Worm (Caenorhabditis elegans) whole organism, L1 larva: ENCODE results near the gene F21D12.2.

ENCODE experiments used
- C04F5.9 ChIP-seq: sonication (generic microtip); optimal IDR thresholded peaks from 2 replicates; lab custom pipeline; 2016; ENCODE audit warnings: missing genetic modification characterization, missing compliant biosample characterization
- C34B4.2 ChIP-seq: sonication (generic microtip); optimal IDR thresholded peaks from 2 replicates; lab custom pipeline; 2017; ENCODE audit warnings: mild to moderate bottlenecking, missing genetic modification characterization, missing compliant biosample characterization
- F16B12.6 ChIP-seq: fragments of 150-350 bp; optimal IDR thresholded peaks from 2 replicates; lab custom pipeline; 2014; ENCODE audit warnings: missing biosample characterization, missing genetic modification characterization
- ama-1 ChIP-seq: fragments of 150-350 bp; optimal IDR thresholded peaks from 2 replicates; lab custom pipeline; 2014
- ceh-63 ChIP-seq: fragments of 200-800 bp; sonication (Bioruptor generic); optimal IDR thresholded peaks from 2 replicates; lab custom pipeline; 2018; ENCODE audit warnings: mild to moderate bottlenecking, missing genetic modification characterization, missing compliant biosample characterization
- ceh-82 ChIP-seq, 3 experiments: fragments of 150-350 bp in 1 of 3; sonication (generic microtip) in 2 of 3; optimal IDR thresholded peaks; 2 replicates each; lab custom pipeline; 2014 to 2017; ENCODE audit warnings: missing biosample characterization in 3 of 3, missing genetic modification characterization in 3 of 3
- ceh-88 ChIP-seq: fragments of 200-800 bp; sonication (Bioruptor generic); IDR thresholded peaks from 2 replicates; pipeline ENCODE4 v1.3.6; 2022; ENCODE audit warnings: missing genetic modification characterization, missing compliant biosample characterization
- ceh-90 ChIP-seq: sonication (generic microtip); optimal IDR thresholded peaks from 2 replicates; lab custom pipeline; 2016; ENCODE audit warnings: missing genetic modification characterization, missing compliant biosample characterization
- dpl-1 ChIP-seq, 3 experiments: fragments of 150-350 bp in 2 of 3; sonication (generic microtip) in 1 of 3; optimal IDR thresholded peaks; 2 replicates each; lab custom pipeline; 2014 to 2017; ENCODE audit warnings: missing biosample characterization in 3 of 3, missing genetic modification characterization in 3 of 3, missing genetic modification reagents in 3 of 3
- dsc-1 ChIP-seq: sonication (generic microtip); optimal IDR thresholded peaks from 2 replicates; lab custom pipeline; 2016; ENCODE audit warnings: mild to moderate bottlenecking, missing genetic modification characterization, missing compliant biosample characterization
- efl-1 ChIP-seq, 4 experiments: fragments of 150-350 bp; optimal IDR thresholded peaks in 3 of 4; peaks in 1 of 4; 1 replicate in 1 of 4; 2 replicates in 3 of 4; lab custom pipeline; 2014; ENCODE audit warnings: missing biosample characterization in 2 of 4, missing genetic modification characterization in 2 of 4, missing genetic modification reagents in 2 of 4
- efl-3 ChIP-seq: fragments of 200-800 bp; sonication (Bioruptor generic); optimal IDR thresholded peaks from 2 replicates; lab custom pipeline; 2018; ENCODE audit warnings: mild to moderate bottlenecking, missing genetic modification characterization, missing compliant biosample characterization
- egl-13 ChIP-seq: sonication (generic microtip); optimal IDR thresholded peaks from 2 replicates; lab custom pipeline; 2016; ENCODE audit warnings: missing genotype, missing genetic modification reagents, missing genetic modification characterization, missing compliant biosample characterization
- fkh-10 ChIP-seq: sonication (generic microtip); optimal IDR thresholded peaks from 2 replicates; lab custom pipeline; 2017; ENCODE audit warnings: missing biosample characterization, missing genetic modification reagents, missing genetic modification characterization
- fkh-4 ChIP-seq: sonication (generic microtip); optimal IDR thresholded peaks from 2 replicates; lab custom pipeline; 2016; ENCODE audit warnings: missing compliant biosample characterization, missing genetic modification characterization, borderline replicate concordance
- fkh-8 ChIP-seq: sonication (generic microtip); optimal IDR thresholded peaks from 2 replicates; lab custom pipeline; 2016; ENCODE audit warnings: mild to moderate bottlenecking, missing genetic modification characterization, missing compliant biosample characterization
- grh-1 ChIP-seq: fragments of 200-800 bp; sonication (Bioruptor generic); IDR thresholded peaks from 2 replicates; pipeline ENCODE4 v1.3.6; 2022; ENCODE audit warnings: missing genetic modification reagents, missing genetic modification characterization, missing compliant biosample characterization
- hlh-17 ChIP-seq: fragments of 200-800 bp; sonication (Bioruptor generic); optimal IDR thresholded peaks from 2 replicates; lab custom pipeline; 2018; ENCODE audit warnings: missing genetic modification characterization, mild to moderate bottlenecking, missing compliant biosample characterization, moderate library complexity, borderline replicate concordance
- hlh-4 ChIP-seq: sonication (generic microtip); optimal IDR thresholded peaks from 2 replicates; lab custom pipeline; 2016; ENCODE audit warnings: mild to moderate bottlenecking, missing genetic modification characterization, missing compliant biosample characterization
- irx-1 ChIP-seq: sonication (generic microtip); optimal IDR thresholded peaks from 2 replicates; lab custom pipeline; 2016; ENCODE audit warnings: missing genetic modification characterization, missing compliant biosample characterization
- isw-1 ChIP-seq: fragments of 200-800 bp; sonication (Bioruptor generic); IDR thresholded peaks from 2 replicates; pipeline ENCODE4 v1.3.6; 2022; ENCODE audit warnings: missing genetic modification characterization, missing compliant biosample characterization
- jun-1 ChIP-seq: fragments of 150-350 bp; optimal IDR thresholded peaks from 2 replicates; lab custom pipeline; 2014; ENCODE audit warnings: missing biosample characterization, missing genetic modification reagents, missing genetic modification characterization
- lin-15B ChIP-seq: fragments of 150-350 bp; sonication (generic microtip); optimal IDR thresholded peaks from 3 replicates; lab custom pipeline; 2014; ENCODE audit warnings: missing biosample characterization, missing genetic modification characterization
- lin-35 ChIP-seq, 2 experiments: fragments of 150-350 bp; optimal IDR thresholded peaks; 2 replicates each; lab custom pipeline; 2014; ENCODE audit warnings: missing biosample characterization in 2 of 2, missing genetic modification characterization in 2 of 2, missing genetic modification reagents in 2 of 2
- lin-39 ChIP-seq: fragments of 150-350 bp; optimal IDR thresholded peaks from 2 replicates; lab custom pipeline; 2014; ENCODE audit warnings: missing biosample characterization, missing genetic modification reagents, missing genetic modification characterization
- mdl-1 ChIP-seq, 2 experiments: fragments of 150-350 bp; optimal IDR thresholded peaks; 2 replicates each; lab custom pipeline; 2014 to 2017; ENCODE audit warnings: missing biosample characterization in 2 of 2, missing genetic modification characterization in 2 of 2, inconsistent platforms in 1 of 2
- mef-2 ChIP-seq: fragments of 150-350 bp; optimal IDR thresholded peaks from 2 replicates; lab custom pipeline; 2014; ENCODE audit warnings: missing biosample characterization, missing genetic modification characterization
- mep-1 ChIP-seq: fragments of 150-350 bp; optimal IDR thresholded peaks from 2 replicates; lab custom pipeline; 2014; ENCODE audit warnings: missing biosample characterization, missing genetic modification characterization
- nhr-20 ChIP-seq: sonication (generic microtip); optimal IDR thresholded peaks from 2 replicates; lab custom pipeline; 2016; ENCODE audit warnings: mild to moderate bottlenecking, missing genetic modification characterization, missing compliant biosample characterization
- nhr-237 ChIP-seq: fragments of 150-350 bp; optimal IDR thresholded peaks from 2 replicates; lab custom pipeline; 2014; ENCODE audit warnings: missing biosample characterization, missing genetic modification characterization
- nhr-28 ChIP-seq: fragments of 150-350 bp; optimal IDR thresholded peaks from 2 replicates; lab custom pipeline; 2014; ENCODE audit warnings: missing biosample characterization, missing genetic modification characterization
- nhr-76 ChIP-seq: sonication (generic microtip); optimal IDR thresholded peaks from 2 replicates; lab custom pipeline; 2017; ENCODE audit warnings: missing biosample characterization, missing genetic modification characterization
- nhr-77 ChIP-seq: fragments of 150-350 bp; optimal IDR thresholded peaks from 2 replicates; lab custom pipeline; 2014; ENCODE audit warnings: missing biosample characterization, missing genetic modification characterization
- nhr-84 ChIP-seq: sonication (generic microtip); optimal IDR thresholded peaks from 2 replicates; lab custom pipeline; 2017; ENCODE audit warnings: missing biosample characterization, missing genetic modification characterization
- nhr-85 ChIP-seq: sonication (generic microtip); peaks from one replicate; lab custom pipeline; 2016; ENCODE audit warnings: missing genetic modification characterization, inconsistent platforms, missing compliant biosample characterization
- pag-3 ChIP-seq: sonication (generic microtip); optimal IDR thresholded peaks from 2 replicates; lab custom pipeline; 2017; ENCODE audit warnings: missing genetic modification characterization, mild to moderate bottlenecking, missing compliant biosample characterization, antibody characterized with exemption, borderline replicate concordance; ENCODE audit not compliant: insufficient read depth
- pqm-1 ChIP-seq: sonication (generic microtip); optimal IDR thresholded peaks from 3 replicates; lab custom pipeline; 2017; ENCODE audit warnings: missing biosample characterization, missing genetic modification characterization
- rnt-1 ChIP-seq: sonication (generic microtip); optimal IDR thresholded peaks from 2 replicates; lab custom pipeline; 2016; ENCODE audit warnings: mild to moderate bottlenecking, missing genetic modification characterization, moderate library complexity, missing compliant biosample characterization
- skn-1 ChIP-seq: fragments of 150-350 bp; optimal IDR thresholded peaks from 2 replicates; lab custom pipeline; 2014; ENCODE audit warnings: missing biosample characterization, missing genetic modification characterization
- snpc-4 ChIP-seq: fragments of 150-350 bp; optimal IDR thresholded peaks from 2 replicates; lab custom pipeline; 2014; ENCODE audit warnings: missing biosample characterization, missing genetic modification characterization
- snu-23 ChIP-seq: sonication (generic microtip); optimal IDR thresholded peaks from 2 replicates; lab custom pipeline; 2016; ENCODE audit warnings: missing genetic modification characterization, missing compliant biosample characterization
- sox-4 ChIP-seq: sonication (generic microtip); optimal IDR thresholded peaks from 2 replicates; lab custom pipeline; 2016; ENCODE audit warnings: missing genetic modification characterization, missing compliant biosample characterization
- sup-37 ChIP-seq: fragments of 200-800 bp; sonication (Bioruptor generic); optimal IDR thresholded peaks from 2 replicates; lab custom pipeline; 2018; ENCODE audit warnings: mild to moderate bottlenecking, missing genetic modification characterization, missing compliant biosample characterization
- swsn-7 ChIP-seq: sonication (generic microtip); optimal IDR thresholded peaks from 2 replicates; lab custom pipeline; 2016; ENCODE audit warnings: missing genetic modification characterization, missing compliant biosample characterization
- unc-130 ChIP-seq: fragments of 150-350 bp; optimal IDR thresholded peaks from 2 replicates; lab custom pipeline; 2017; ENCODE audit warnings: missing biosample characterization, missing genetic modification characterization, inconsistent platforms
- unc-30 ChIP-seq: sonication (generic microtip); optimal IDR thresholded peaks from 2 replicates; lab custom pipeline; 2017; ENCODE audit warnings: missing biosample characterization, missing genetic modification characterization
- unc-62 ChIP-seq: fragments of 150-350 bp; optimal IDR thresholded peaks from 2 replicates; lab custom pipeline; 2014; ENCODE audit warnings: missing biosample characterization, missing genetic modification reagents, missing genetic modification characterization
- unc-86 ChIP-seq: sonication (generic microtip); optimal IDR thresholded peaks from 2 replicates; lab custom pipeline; 2016; ENCODE audit warnings: missing genetic modification characterization, missing compliant biosample characterization
- xbp-1 ChIP-seq: sonication (generic microtip); optimal IDR thresholded peaks from 2 replicates; lab custom pipeline; 2016; ENCODE audit warnings: missing genetic modification characterization, missing compliant biosample characterization
- zip-4 ChIP-seq: fragments of 200-800 bp; sonication (Bioruptor generic); optimal IDR thresholded peaks from 2 replicates; lab custom pipeline; 2018; ENCODE audit warnings: mild to moderate bottlenecking, missing genetic modification characterization, moderate library complexity, missing compliant biosample characterization
- ztf-4 ChIP-seq: fragments of 150-350 bp; optimal IDR thresholded peaks from 2 replicates; lab custom pipeline; 2014; ENCODE audit warnings: missing biosample characterization, missing genetic modification characterization

The F21D12.2 gene

DNA sequence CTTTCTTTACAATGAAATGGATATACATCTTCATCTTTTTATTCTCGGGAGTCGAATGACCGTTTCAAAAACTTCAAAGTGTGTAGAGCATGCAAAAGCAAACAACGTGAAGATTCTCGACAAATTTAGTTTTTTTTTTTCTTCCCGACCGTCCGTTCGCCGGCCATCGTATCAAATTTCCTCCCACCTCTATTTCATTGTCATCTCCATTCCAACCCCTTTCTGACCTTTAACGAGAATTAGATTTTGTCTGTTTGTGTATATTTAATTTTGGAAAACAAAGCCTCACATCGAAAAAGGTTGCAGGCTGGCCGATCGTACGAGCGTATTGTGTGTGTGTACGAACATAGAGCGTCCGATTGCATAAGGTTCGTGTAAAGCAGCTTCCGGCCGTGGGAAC lies 18.5 kb upstream of the F21D12.2 start, which contains the start of gene C30G12.1:
C30G12.1 (plus strand) TSS at position 301 of the 400 bp plus-strand sequence.
- TF ChIP-seq mef-2 (tag; lab: Kevin White, UChicago), result no peak
- no peak for TF ChIP-seq unc-30 (tag; lab: Kevin White, UChicago)
- TF ChIP-seq efl-1 (optimal IDR thresholded peaks at IDR 0.05; lab: Kevin White, UChicago), result no peak
- peak in 1 of 2 experiments; percentile 17 for TF ChIP-seq efl-1 (GFP tag; optimal IDR thresholded peaks at IDR 0.05 in 1 of 2; lab: Kevin White, UChicago)

DNA sequence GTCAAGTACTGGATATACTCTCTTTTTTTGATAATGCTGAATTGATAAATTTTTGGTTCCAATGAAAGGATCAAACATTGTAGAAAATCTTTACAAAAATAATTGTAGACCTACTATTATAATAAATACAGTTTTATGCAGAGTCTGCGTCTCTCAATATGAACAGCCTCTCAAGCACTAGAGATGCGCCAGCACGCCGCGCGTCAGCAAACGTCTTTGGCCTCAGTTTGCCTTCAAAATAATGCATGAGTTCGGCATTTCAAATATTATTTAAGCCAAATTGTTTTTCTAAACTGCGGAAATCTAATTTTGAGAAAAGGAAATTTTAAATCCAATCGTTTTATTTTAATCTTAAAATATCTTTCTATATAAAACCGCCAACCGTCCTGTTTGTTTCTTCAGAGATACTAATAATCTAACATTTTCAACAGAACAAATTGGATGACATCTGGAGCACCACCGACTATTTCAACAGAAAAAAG lies 15.9 kb upstream of the F21D12.2 start, which contains the start of gene cul-4:
cul-4 (plus strand) TSS at position 432 of the 482 bp plus-strand sequence.
- TF ChIP-seq nhr-85 (tag; lab: Kevin White, UChicago) (peak; percentile 89), lin-15B (peak; percentile 30), nhr-20 (tag; lab: Kevin White, UChicago) (peak; percentile 85), ceh-63 (GFP tag; lab: Kevin White, UChicago) (no peak), hlh-4 (tag; lab: Kevin White, UChicago) (no peak), hlh-17 (no peak), nhr-77 (tag; lab: Kevin White, UChicago) (peak; percentile 12), C34B4.2 (tag; lab: Kevin White, UChicago) (no peak), skn-1 (tag; lab: Kevin White, UChicago) (peak; percentile 64), lin-35 (GFP tag; optimal IDR thresholded peaks at IDR 0.05; lab: Kevin White, UChicago) (peak; percentile 76 to 82), dpl-1 (GFP tag; optimal IDR thresholded peaks at IDR 0.05; lab: Kevin White, UChicago) (peak; percentile 59 to 82 (median 82)), ztf-4 (tag; lab: Kevin White, UChicago) (peak; percentile 37), efl-3 (GFP tag; lab: Kevin White, UChicago) (no peak), isw-1 (GFP tag; lab: Robert Waterston, UW) (peak; percentile 54), pag-3 (tag; lab: Kevin White, UChicago) (no peak), ceh-82 (tag; optimal IDR thresholded peaks at IDR 0.05; lab: Kevin White, UChicago) (peak; percentile 64 to 72 (median 72)), ceh-88 (GFP tag; lab: Robert Waterston, UW) (0 out of 2 replicates have a peak, but pooled peaks have one; percentile 28), snpc-4 (peak; percentile 70), mep-1 (tag; lab: Kevin White, UChicago) (peak; percentile 90), nhr-28 (tag; lab: Kevin White, UChicago) (no peak), unc-62 (GFP tag; lab: Kevin White, UChicago) (no peak), jun-1 (tag; lab: Kevin White, UChicago) (peak; percentile 60), unc-130 (tag; lab: Kevin White, UChicago) (peak; percentile 75), sup-37 (GFP tag; lab: Kevin White, UChicago) (peak; percentile 12), irx-1 (tag; lab: Kevin White, UChicago) (peak; percentile 72), fkh-10 (GFP tag; lab: Kevin White, UChicago) (no peak), grh-1 (GFP tag; lab: Robert Waterston, UW) (peak; percentile 66), C04F5.9 (tag; lab: Kevin White, UChicago) (peak; percentile 59), swsn-7 (tag; lab: Kevin White, UChicago) (peak; percentile 80), nhr-76 (tag; lab: Kevin White, UChicago) (no peak), snu-23 (GFP tag; lab: Kevin White, UChicago) (peak; percentile 84), lin-39 (tag; lab: Kevin White, UChicago) (peak; percentile 37), rnt-1 (tag; lab: Kevin White, UChicago) (peak; percentile 83), F16B12.6 (peak; percentile 69), ama-1 (lab: Kevin White, UChicago) (no peak), zip-4 (GFP tag; lab: Kevin White, UChicago) (peak; percentile 41), xbp-1 (tag; lab: Kevin White, UChicago) (peak; percentile 85), nhr-237 (tag; lab: Kevin White, UChicago) (no peak), ceh-90 (no peak), pqm-1 (tag; lab: Kevin White, UChicago) (no peak), mdl-1 (tag; optimal IDR thresholded peaks at IDR 0.05; lab: Kevin White, UChicago) (peak in 1 of 2 experiments; percentile 46), egl-13 (tag; lab: Kevin White, UChicago) (peak; percentile 65), dsc-1 (tag; lab: Kevin White, UChicago) (peak; percentile 77), sox-4 (tag; lab: Kevin White, UChicago) (no peak), fkh-4 (tag; lab: Kevin White, UChicago) (no peak), unc-86 (peak; percentile 71), nhr-84 (tag; lab: Kevin White, UChicago) (no peak), fkh-8 (tag; lab: Kevin White, UChicago) (peak; percentile 27)
